Worm (Caenorhabditis elegans) whole organism, L4 larva: ENCODE data around the gene nsun-5.

Source experiments
- ceh-44 ChIP-seq: fragments of 200-800 bp; sonication (Bioruptor generic); IDR thresholded peaks from 2 replicates; pipeline ENCODE4 v1.3.6; 2022; ENCODE audit warnings: missing genetic modification reagents, missing genetic modification characterization, missing compliant biosample characterization
- zag-1 ChIP-seq: fragments of 150-350 bp; optimal IDR thresholded peaks from 2 replicates; lab custom pipeline; 2014; ENCODE audit warnings: missing biosample characterization, missing genetic modification characterization

- TF ChIP-seq zag-1 (tag; lab: Kevin White, UChicago) (no peak), ceh-44 (no peak)
Measured at ce11 chrII:15010366-15011235, 41.2 kb downstream of the nsun-5 start, which contains the start of the genes Y53F4B.9 and Y53F4B.11.
